Worm (Caenorhabditis elegans) whole organism, early embryonic: ENCODE measurements around the gene ZK228.10.
"Not testable (repeated sequence)": the region's sequence is repeated elsewhere in the genome, so short reads cannot be mapped to it uniquely, and the experiment has no call there.

Source experiments
- B0310.2 ChIP-seq: sonication (generic microtip); optimal IDR thresholded peaks from 2 replicates; lab custom pipeline; 2016; ENCODE audit warnings: mild to moderate bottlenecking, missing genetic modification characterization, missing compliant biosample characterization
- F13C5.2 ChIP-seq: sonication (generic microtip); optimal IDR thresholded peaks from 2 replicates; lab custom pipeline; 2017; ENCODE audit warnings: mild to moderate bottlenecking, missing genetic modification characterization, inconsistent platforms, missing compliant biosample characterization
- aly-1 ChIP-seq: sonication (generic microtip); optimal IDR thresholded peaks from 2 replicates; lab custom pipeline; 2016; ENCODE audit warnings: missing genetic modification characterization, missing compliant biosample characterization
- ama-1 ChIP-seq: fragments of 150-350 bp; optimal IDR thresholded peaks from 2 replicates; lab custom pipeline; 2014
- ceh-13 ChIP-seq: fragments of 200-800 bp; sonication (Bioruptor generic); optimal IDR thresholded peaks from 2 replicates; lab custom pipeline; 2018; ENCODE audit warnings: mild to moderate bottlenecking, missing genetic modification characterization, missing compliant biosample characterization
- ceh-36 ChIP-seq: sonication (generic microtip); optimal IDR thresholded peaks from 2 replicates; lab custom pipeline; 2016; ENCODE audit warnings: missing genetic modification characterization, inconsistent platforms, missing compliant biosample characterization
- ets-7 ChIP-seq: sonication (generic microtip); optimal IDR thresholded peaks from 2 replicates; lab custom pipeline; 2016; ENCODE audit warnings: missing genotype, missing genetic modification characterization, missing compliant biosample characterization
- flt-1 ChIP-seq: fragments of 200-800 bp; sonication (Bioruptor generic); IDR thresholded peaks from 2 replicates; pipeline ENCODE4 v1.3.6; 2022; ENCODE audit warnings: missing genetic modification characterization, missing compliant biosample characterization
- hmbx-1 ChIP-seq: sonication (generic microtip); optimal IDR thresholded peaks from 2 replicates; lab custom pipeline; 2016; ENCODE audit warnings: mild to moderate bottlenecking, missing genetic modification characterization, missing compliant biosample characterization
- hmg-4 ChIP-seq: fragments of 200-800 bp; sonication (Bioruptor generic); optimal IDR thresholded peaks from 2 replicates; lab custom pipeline; 2018; ENCODE audit warnings: mild to moderate bottlenecking, missing genetic modification characterization, missing compliant biosample characterization
- hnd-1 ChIP-seq: sonication (generic microtip); optimal IDR thresholded peaks from 2 replicates; lab custom pipeline; 2016; ENCODE audit warnings: missing genetic modification characterization, missing compliant biosample characterization
- pes-1 ChIP-seq: fragments of 200-800 bp; sonication (Bioruptor generic); IDR thresholded peaks from 2 replicates; pipeline ENCODE4 v1.3.6; 2022; ENCODE audit warnings: missing genetic modification reagents, missing genetic modification characterization, missing compliant biosample characterization
- scrt-1 ChIP-seq: fragments of 200-800 bp; sonication (Bioruptor generic); IDR thresholded peaks from 2 replicates; pipeline ENCODE4 v1.3.6; 2022; ENCODE audit warnings: missing genetic modification characterization, missing compliant biosample characterization
- sea-1 ChIP-seq: fragments of 200-800 bp; sonication (Bioruptor generic); conservative IDR thresholded peaks from 2 replicates; pipeline ENCODE4 v1.3.6; 2022; ENCODE audit warnings: missing genetic modification characterization, missing compliant biosample characterization
- tbx-11 ChIP-seq: fragments of 200-800 bp; sonication (Bioruptor generic); IDR thresholded peaks from 2 replicates; pipeline ENCODE4 v1.3.6; 2022; ENCODE audit warnings: missing genetic modification characterization, missing compliant biosample characterization
- tbx-37 ChIP-seq: fragments of 200-800 bp; sonication (Bioruptor generic); conservative IDR thresholded peaks from 2 replicates; pipeline ENCODE4 v1.3.6; 2022; ENCODE audit warnings: missing genetic modification reagents, missing genetic modification characterization, missing compliant biosample characterization
- tra-4 ChIP-seq: sonication (generic microtip); optimal IDR thresholded peaks from 2 replicates; lab custom pipeline; 2017; ENCODE audit warnings: missing genetic modification characterization, missing compliant biosample characterization

Gene ZK228.10

DNA sequence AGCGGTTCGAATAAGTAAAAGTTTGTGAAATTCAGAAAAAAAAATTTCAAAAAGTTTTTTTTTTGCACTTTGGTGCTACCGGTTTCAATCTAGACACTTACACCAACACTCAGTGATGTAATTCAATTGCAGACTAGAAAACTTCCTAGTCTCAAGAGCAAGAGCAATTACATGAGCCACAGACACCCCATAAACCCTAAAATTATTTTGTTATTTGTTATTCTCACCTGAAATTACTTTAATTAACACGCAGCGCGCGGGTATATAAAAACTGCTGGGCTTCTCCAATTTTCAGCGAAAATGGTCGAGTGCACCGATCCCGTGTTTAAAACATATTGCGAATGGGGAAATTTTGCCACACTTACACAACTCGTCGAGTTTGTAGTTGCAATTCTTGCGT lies 30.4 kb upstream of the ZK228.10 start, which contains the start of gene srw-83:
Gene srw-83 (plus strand): TSS at position 301 of the 400 bp plus-strand sequence.
- TF ChIP-seq flt-1 (GFP tag; lab: Robert Waterston, UW) (no peak), hnd-1 (tag; lab: Kevin White, UChicago) (no peak), tbx-11 (GFP tag; lab: Robert Waterston, UW) (no peak), scrt-1 (no peak), tra-4 (no peak), ama-1 (lab: Kevin White, UChicago) (no peak)

DNA sequence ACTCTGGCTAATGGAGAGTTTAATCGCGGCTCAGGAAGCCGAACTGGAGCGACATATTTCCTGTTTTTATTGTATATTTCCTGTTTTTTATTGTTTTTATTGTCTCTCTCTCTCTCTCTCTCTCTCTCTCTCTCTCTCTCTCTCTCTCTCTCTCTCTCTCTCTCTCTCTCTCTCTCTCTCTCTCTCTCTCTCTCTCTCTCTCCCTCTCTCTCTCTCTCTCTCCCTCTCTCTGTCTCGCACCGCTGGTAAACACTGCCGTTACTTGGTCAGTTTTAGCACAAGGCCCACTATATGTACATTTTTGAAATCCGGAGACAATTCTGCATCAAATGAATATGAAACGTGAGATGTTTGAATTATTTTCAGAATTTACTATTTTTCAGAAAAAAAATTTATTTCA lies 25.8 kb upstream of the ZK228.10 start:
- no peak for TF ChIP-seq tbx-37 (GFP tag; lab: Robert Waterston, UW)
- no peak for TF ChIP-seq B0310.2
- TF ChIP-seq flt-1 (GFP tag; lab: Robert Waterston, UW), result no peak

DNA sequence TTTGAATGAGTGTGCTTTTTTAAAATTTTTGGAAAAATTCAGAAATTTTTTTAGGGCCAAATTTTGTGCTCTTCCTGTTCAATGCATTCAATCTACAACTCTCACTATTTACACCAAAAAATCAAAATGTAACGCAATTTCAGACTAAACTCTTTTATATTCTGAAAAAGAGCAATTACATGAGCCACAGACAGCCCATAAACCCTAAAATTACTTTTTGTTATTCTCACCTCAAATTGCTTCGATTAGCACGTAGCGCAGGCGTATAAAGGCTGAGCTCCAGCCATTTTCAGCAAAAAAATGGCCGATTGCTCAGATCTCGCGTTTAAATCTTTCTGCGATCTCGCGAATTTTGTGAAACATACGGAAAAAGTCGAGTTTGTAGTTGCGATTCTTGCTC lies 25.2 kb upstream of the ZK228.10 start, which contains the start of gene srw-82:
Gene srw-82 (plus strand): TSS at position 301 of the 400 bp plus-strand sequence.
- TF ChIP-seq sea-1 (no peak), F13C5.2 (tag; lab: Kevin White, UChicago) (no peak), aly-1 (tag; lab: Kevin White, UChicago) (no peak), B0310.2 (no peak), tbx-11 (GFP tag; lab: Robert Waterston, UW) (no peak), pes-1 (GFP tag; lab: Robert Waterston, UW) (no peak), hmg-4 (GFP tag; lab: Kevin White, UChicago) (no peak), scrt-1 (no peak), flt-1 (GFP tag; lab: Robert Waterston, UW) (no peak), hnd-1 (tag; lab: Kevin White, UChicago) (no peak), hmbx-1 (no peak)

DNA sequence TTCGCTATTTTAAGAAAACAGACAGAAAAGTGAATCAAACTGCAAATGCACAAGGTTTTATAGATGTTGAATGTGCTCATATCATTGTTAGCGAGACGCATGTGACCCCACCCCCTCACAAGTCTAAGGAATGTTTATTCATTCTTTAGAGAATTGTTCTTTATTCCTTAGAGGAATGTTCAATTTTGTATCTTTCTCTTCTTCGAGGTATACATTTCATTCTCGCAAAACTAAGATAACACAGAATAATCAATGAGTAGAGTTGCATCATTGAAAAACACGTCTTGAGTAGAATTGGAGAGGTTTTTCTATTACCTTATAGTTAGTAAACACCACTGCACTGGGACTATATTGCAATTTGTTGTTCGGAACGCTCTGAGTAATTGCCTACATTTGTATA lies 21.7 kb upstream of the ZK228.10 start, which contains the start of gene ZK262.20:
Gene ZK262.20 (minus strand): TSS at position 101 of the 400 bp plus-strand sequence.
- no peak for TF ChIP-seq flt-1 (GFP tag; lab: Robert Waterston, UW)
- no peak for TF ChIP-seq ets-7
- no peak for TF ChIP-seq ceh-13 (GFP tag; lab: Kevin White, UChicago)
- TF ChIP-seq pes-1 (GFP tag; lab: Robert Waterston, UW), result no peak
- TF ChIP-seq hmbx-1, result no peak
- no peak for TF ChIP-seq B0310.2
- TF ChIP-seq ama-1 (lab: Kevin White, UChicago), result no peak
- TF ChIP-seq F13C5.2 (tag; lab: Kevin White, UChicago), result no peak
- TF ChIP-seq sea-1, result no peak
- no peak for TF ChIP-seq tbx-37 (GFP tag; lab: Robert Waterston, UW)
- TF ChIP-seq aly-1 (tag; lab: Kevin White, UChicago), result no peak
- TF ChIP-seq scrt-1, result no peak
- no peak for TF ChIP-seq ceh-36 (tag; lab: Kevin White, UChicago)
- no peak for TF ChIP-seq tbx-11 (GFP tag; lab: Robert Waterston, UW)
- TF ChIP-seq hnd-1 (tag; lab: Kevin White, UChicago), result no peak
- no peak for TF ChIP-seq tra-4
- no peak for TF ChIP-seq hmg-4 (GFP tag; lab: Kevin White, UChicago)

DNA sequence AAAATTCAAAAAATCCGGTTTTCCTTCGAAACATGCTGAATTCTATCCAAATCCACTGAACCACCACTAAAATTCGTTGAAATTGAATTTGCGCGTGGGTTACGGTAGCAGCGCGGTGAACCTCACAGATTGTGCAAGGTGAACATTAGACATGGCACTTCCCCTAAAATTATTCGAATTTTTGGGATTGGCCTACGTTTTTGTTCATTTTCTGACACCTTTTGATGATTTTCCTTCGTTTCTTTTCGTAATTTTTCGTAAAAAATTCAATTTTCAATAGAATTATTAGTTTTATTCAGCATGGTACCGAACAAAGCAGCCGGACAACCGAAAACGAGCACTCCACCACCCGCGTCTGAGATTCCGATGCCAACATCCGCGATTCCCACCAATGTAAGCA lies 18.6 kb upstream of the ZK228.10 start, which contains the start of gene ZK262.8:
Gene ZK262.8 (plus strand): TSS at position 301 of the 400 bp plus-strand sequence.
- TF ChIP-seq ceh-36 (tag; lab: Kevin White, UChicago) (no peak), aly-1 (tag; lab: Kevin White, UChicago) (no peak), ceh-13 (GFP tag; lab: Kevin White, UChicago) (no peak), flt-1 (GFP tag; lab: Robert Waterston, UW) (no peak), tbx-37 (GFP tag; lab: Robert Waterston, UW) (no peak), scrt-1 (no peak), hmbx-1 (no peak), ama-1 (lab: Kevin White, UChicago) (no peak), pes-1 (GFP tag; lab: Robert Waterston, UW) (no peak), tra-4 (no peak), B0310.2 (no peak), tbx-11 (GFP tag; lab: Robert Waterston, UW) (no peak), F13C5.2 (tag; lab: Kevin White, UChicago) (no peak), hmg-4 (GFP tag; lab: Kevin White, UChicago) (no peak), sea-1 (no peak), ets-7 (no peak), hnd-1 (tag; lab: Kevin White, UChicago) (no peak)

DNA sequence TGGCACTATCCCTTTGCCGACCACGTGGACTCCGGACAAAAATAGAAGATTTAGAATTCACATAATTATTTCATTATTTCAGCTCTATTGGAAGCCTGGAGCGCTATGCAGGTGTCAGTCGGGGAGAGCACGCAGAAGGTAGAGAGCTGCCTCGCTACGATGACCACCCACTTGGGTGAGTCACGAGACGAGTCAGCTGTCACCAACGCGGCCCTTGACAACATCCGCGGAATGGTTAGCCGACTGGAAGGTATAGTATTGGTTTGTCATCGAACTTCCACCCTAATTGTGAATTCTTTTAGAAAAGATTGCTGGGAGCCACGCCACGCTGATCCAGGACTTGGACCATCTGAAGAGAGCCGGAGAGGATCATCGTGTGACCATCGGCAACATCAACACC lies 17.2 kb upstream of the ZK228.10 start, which contains the start of gene ZK262.9:
Gene ZK262.9 (plus strand): TSS at position 301 of the 400 bp plus-strand sequence.
- TF ChIP-seq B0310.2; ama-1 (lab: Kevin White, UChicago); hmg-4 (GFP tag; lab: Kevin White, UChicago): not testable (repeated sequence)

DNA sequence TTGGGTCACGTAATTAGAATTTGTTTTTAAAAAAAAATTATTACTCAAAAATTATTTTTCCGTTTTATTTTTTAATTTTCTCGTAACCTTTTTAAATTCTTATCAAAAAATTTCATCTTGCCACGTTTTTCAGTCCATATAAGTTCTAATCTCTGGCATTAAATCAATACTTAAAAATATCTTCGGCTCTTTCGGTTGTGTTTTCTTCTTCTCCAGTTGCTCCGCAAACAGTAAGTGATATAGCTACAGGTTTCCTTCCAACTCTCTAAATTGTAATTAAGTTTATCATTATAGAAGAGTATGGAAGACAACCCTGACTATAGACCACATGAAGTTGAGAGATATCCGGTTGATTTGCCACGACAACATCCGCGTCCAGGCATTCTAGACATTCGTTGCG lies 12.6 kb upstream of the ZK228.10 start, which contains the start of gene ZK228.1:
Gene ZK228.1 (plus strand): TSS at position 301 of the 400 bp plus-strand sequence.
- TF ChIP-seq ceh-13 (GFP tag; lab: Kevin White, UChicago), result no peak
- no peak for TF ChIP-seq aly-1 (tag; lab: Kevin White, UChicago)
- TF ChIP-seq scrt-1, result no peak
- no peak for TF ChIP-seq tbx-11 (GFP tag; lab: Robert Waterston, UW)
- TF ChIP-seq pes-1 (GFP tag; lab: Robert Waterston, UW), result no peak
- no peak for TF ChIP-seq ama-1 (lab: Kevin White, UChicago)
- no peak for TF ChIP-seq hmg-4 (GFP tag; lab: Kevin White, UChicago)

DNA sequence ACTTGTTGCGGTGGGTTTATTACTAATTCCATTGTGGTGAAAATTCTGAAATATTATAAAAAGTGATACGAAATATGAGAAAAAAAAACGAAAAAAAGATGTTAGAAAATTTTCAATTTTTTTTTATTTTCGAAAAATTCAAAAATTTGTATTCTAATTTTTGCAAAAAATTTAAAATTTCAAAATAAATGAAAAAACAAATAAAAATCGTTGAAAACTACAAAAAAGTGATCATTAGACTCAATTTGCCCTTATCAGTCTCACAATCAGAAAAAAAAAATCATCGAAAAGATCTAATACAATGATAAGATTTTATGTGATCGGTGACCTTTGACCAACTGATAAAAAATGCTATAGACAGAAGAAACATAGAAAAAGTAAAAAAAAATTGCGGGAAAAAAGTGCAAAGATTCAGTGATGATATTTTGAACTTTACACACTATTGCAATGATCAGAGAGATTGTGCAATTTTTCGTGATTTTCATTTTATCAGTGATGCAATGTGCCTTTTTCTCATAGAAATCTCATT lies 4.6 kb downstream of the ZK228.10 start, which contains the start of gene ZK228.3:
Gene ZK228.3 (minus strand): TSS at position 51 of the 529 bp plus-strand sequence.
- TF ChIP-seq B0310.2 (no peak), hmbx-1 (no peak), tra-4 (no peak), tbx-11 (GFP tag; lab: Robert Waterston, UW) (no peak), ceh-36 (tag; lab: Kevin White, UChicago) (no peak), ets-7 (no peak)
